Worm (Caenorhabditis elegans): Measurements from ENCODE around the gene sdz-18.

- TF ChIP-seq unc-120 (tag; optimal IDR thresholded peaks at IDR 0.05; ENCODE audit: poor library complexity, severe bottlenecking): no peak
- no peak for TF ChIP-seq unc-39 (tag; optimal IDR thresholded peaks at IDR 0.05)
- no peak for TF ChIP-seq ceh-43 (GFP tag; optimal IDR thresholded peaks at IDR 0.05)
- TF ChIP-seq elt-1 (tag; optimal IDR thresholded peaks at IDR 0.05; ENCODE audit: borderline replicate concordance, insufficient read depth): no peak
- TF ChIP-seq lin-13 (tag; optimal IDR thresholded peaks at IDR 0.05): no peak
- TF ChIP-seq elt-3 (tag; optimal IDR thresholded peaks at IDR 0.05): no peak
- no peak for TF ChIP-seq lsy-2 (tag; optimal IDR thresholded peaks at IDR 0.05)
- no peak for TF ChIP-seq snpc-4 (tag; optimal IDR thresholded peaks at IDR 0.05)
- TF ChIP-seq blmp-1 (tag; optimal IDR thresholded peaks at IDR 0.05): no peak
- no peak for TF ChIP-seq nhr-237 (tag; optimal IDR thresholded peaks at IDR 0.05)
- no peak for TF ChIP-seq nhr-28 (tag; optimal IDR thresholded peaks at IDR 0.05)
- no peak for TF ChIP-seq unc-62 (GFP tag; optimal IDR thresholded peaks at IDR 0.05)
- no peak for TF ChIP-seq ceh-83 (GFP tag; optimal IDR thresholded peaks at IDR 0.05)
- TF ChIP-seq mep-1 (tag; optimal IDR thresholded peaks at IDR 0.05): no peak
These were observed 49.8 kb upstream of the sdz-18 start, which contains the start of gene F36H5.17 for ce11 chrII:1756072-1756471.
